Worm (Caenorhabditis elegans) whole organism, young adult: ENCODE results near the gene F47F2.1.

Experiments used
- F39B2.1 ChIP-seq: fragments of 200-800 bp; sonication (Bioruptor generic); IDR thresholded peaks from 2 replicates; pipeline ENCODE4 v1.3.6; 2022; ENCODE audit warnings: missing genetic modification reagents, missing genetic modification characterization, missing compliant biosample characterization
- F55B11.4 ChIP-seq: sonication (generic microtip); optimal IDR thresholded peaks from 2 replicates; lab custom pipeline; 2016; ENCODE audit warnings: missing compliant biosample characterization, missing genetic modification characterization, borderline replicate concordance; ENCODE audit not compliant: insufficient read depth
- K11D2.4 ChIP-seq: fragments of 200-800 bp; sonication (Bioruptor generic); IDR thresholded peaks from 2 replicates; pipeline ENCODE4 v1.3.6; 2022; ENCODE audit warnings: missing genetic modification reagents, missing genetic modification characterization, missing compliant biosample characterization
- Y95B8A.8 ChIP-seq: fragments of 200-800 bp; sonication (Bioruptor generic); IDR thresholded peaks from 2 replicates; pipeline ENCODE4 v1.3.6; 2022; ENCODE audit warnings: missing genetic modification reagents, missing genetic modification characterization, missing compliant biosample characterization
- athp-1 ChIP-seq: sonication (generic microtip); optimal IDR thresholded peaks from 2 replicates; lab custom pipeline; 2017; ENCODE audit warnings: mild to moderate bottlenecking, missing genetic modification characterization, missing compliant biosample characterization
- cebp-1 ChIP-seq, 2 experiments: fragments of 200-800 bp in 1 of 2; sonication (Bioruptor generic) in 1 of 2; sonication (generic microtip) in 1 of 2; IDR thresholded peaks in 1 of 2; optimal IDR thresholded peaks in 1 of 2; 2 replicates each; pipeline versions ENCODE4 v1.3.6 to Lab custom; 2017 to 2022; ENCODE audit warnings: missing compliant biosample characterization in 2 of 2, missing genetic modification characterization in 2 of 2, mild to moderate bottlenecking in 1 of 2, missing genetic modification reagents in 1 of 2, moderate library complexity in 1 of 2
- ceh-58 ChIP-seq: fragments of 200-800 bp; sonication (Bioruptor generic); IDR thresholded peaks from 2 replicates; pipeline ENCODE4 v1.3.6; 2022; ENCODE audit warnings: missing genetic modification characterization, missing compliant biosample characterization
- ceh-79 ChIP-seq: sonication (generic microtip); optimal IDR thresholded peaks from 2 replicates; lab custom pipeline; 2017; ENCODE audit warnings: mild to moderate bottlenecking, missing genetic modification characterization, missing compliant biosample characterization
- dpff-1 ChIP-seq: sonication (generic microtip); optimal IDR thresholded peaks from 2 replicates; lab custom pipeline; 2017; ENCODE audit warnings: mild to moderate bottlenecking, missing genetic modification characterization, missing compliant biosample characterization
- egl-44 ChIP-seq: fragments of 200-800 bp; sonication (Bioruptor generic); IDR thresholded peaks from 2 replicates; pipeline ENCODE4 v1.3.6; 2022; ENCODE audit warnings: missing genetic modification reagents, missing genetic modification characterization, missing compliant biosample characterization
- hmg-1.2 ChIP-seq: fragments of 200-800 bp; sonication (Bioruptor generic); IDR thresholded peaks from 2 replicates; pipeline ENCODE4 v1.3.6; 2022; ENCODE audit warnings: missing genetic modification reagents, missing genetic modification characterization, missing compliant biosample characterization
- hmg-20 ChIP-seq: fragments of 200-800 bp; sonication (Bioruptor generic); IDR thresholded peaks from 2 replicates; pipeline ENCODE4 v1.3.6; 2022; ENCODE audit warnings: missing genetic modification reagents, missing genetic modification characterization, missing compliant biosample characterization
- let-526 ChIP-seq: fragments of 200-800 bp; sonication (Bioruptor generic); IDR thresholded peaks from 2 replicates; pipeline ENCODE4 v1.3.6; 2022; ENCODE audit warnings: missing genetic modification reagents, missing genetic modification characterization, missing compliant biosample characterization
- lin-40 ChIP-seq: sonication (generic microtip); optimal IDR thresholded peaks from 2 replicates; lab custom pipeline; 2016; ENCODE audit warnings: missing genetic modification characterization, mild to moderate bottlenecking, missing compliant biosample characterization, missing genotype, missing genetic modification reagents
- lin-54 ChIP-seq: fragments of 200-800 bp; sonication (Bioruptor generic); optimal IDR thresholded peaks from 2 replicates; lab custom pipeline; 2018; ENCODE audit warnings: mild to moderate bottlenecking, missing genetic modification characterization, missing compliant biosample characterization
- lsy-27 ChIP-seq: sonication (generic microtip); optimal IDR thresholded peaks from 2 replicates; lab custom pipeline; 2017; ENCODE audit warnings: missing genetic modification characterization, mild to moderate bottlenecking, missing compliant biosample characterization, antibody characterized with exemption, missing genotype, borderline replicate concordance; ENCODE audit not compliant: insufficient read depth
- madf-10 ChIP-seq: sonication (generic microtip); optimal IDR thresholded peaks from 2 replicates; lab custom pipeline; 2016; ENCODE audit warnings: mild to moderate bottlenecking, missing genetic modification characterization, missing compliant biosample characterization
- mes-4 ChIP-seq: sonication (generic microtip); optimal IDR thresholded peaks from 2 replicates; lab custom pipeline; 2016; ENCODE audit warnings: missing genotype, missing genetic modification characterization, missing compliant biosample characterization
- mxl-1 ChIP-seq: sonication (generic microtip); optimal IDR thresholded peaks from 2 replicates; lab custom pipeline; 2016; ENCODE audit warnings: missing genetic modification characterization, missing compliant biosample characterization
- nhr-80 ChIP-seq: sonication (generic microtip); optimal IDR thresholded peaks from 2 replicates; lab custom pipeline; 2016; ENCODE audit warnings: missing genetic modification characterization, missing compliant biosample characterization
- nhr-90 ChIP-seq: sonication (generic microtip); optimal IDR thresholded peaks from 2 replicates; lab custom pipeline; 2016; ENCODE audit warnings: missing genotype, mild to moderate bottlenecking, missing genetic modification characterization, missing compliant biosample characterization
- repo-1 ChIP-seq: sonication (generic microtip); optimal IDR thresholded peaks from 2 replicates; lab custom pipeline; 2017; ENCODE audit warnings: mild to moderate bottlenecking, missing genetic modification characterization, missing compliant biosample characterization
- sea-2 ChIP-seq: fragments of 200-800 bp; sonication (Bioruptor generic); IDR thresholded peaks from 2 replicates; pipeline ENCODE4 v1.3.6; 2022; ENCODE audit warnings: missing genetic modification characterization, missing compliant biosample characterization
- snpc-1.3 ChIP-seq: sonication (generic microtip); optimal IDR thresholded peaks from 2 replicates; lab custom pipeline; 2017; ENCODE audit warnings: missing genetic modification characterization, mild to moderate bottlenecking, missing compliant biosample characterization, antibody characterized with exemption, moderate library complexity, missing genotype, missing genetic modification reagents; ENCODE audit not compliant: insufficient read depth
- tbx-9 ChIP-seq: sonication (generic microtip); optimal IDR thresholded peaks from 2 replicates; lab custom pipeline; 2016; ENCODE audit warnings: borderline replicate concordance, missing genetic modification characterization, inconsistent platforms, missing compliant biosample characterization
- zfh-2 ChIP-seq: fragments of 200-800 bp; sonication (Bioruptor generic); conservative IDR thresholded peaks from 2 replicates; pipeline ENCODE4 v1.3.6; 2022; ENCODE audit warnings: missing genetic modification reagents, missing genetic modification characterization, missing compliant biosample characterization
- ztf-28 ChIP-seq: fragments of 200-800 bp; sonication (Bioruptor generic); IDR thresholded peaks from 2 replicates; pipeline ENCODE4 v1.3.6; 2022; ENCODE audit warnings: missing genetic modification reagents, missing genetic modification characterization, missing compliant biosample characterization
- ztf-3 ChIP-seq: fragments of 200-800 bp; sonication (Bioruptor generic); optimal IDR thresholded peaks from 2 replicates; lab custom pipeline; 2018; ENCODE audit warnings: mild to moderate bottlenecking, missing genetic modification characterization, missing compliant biosample characterization

F47F2.1 gene

DNA sequence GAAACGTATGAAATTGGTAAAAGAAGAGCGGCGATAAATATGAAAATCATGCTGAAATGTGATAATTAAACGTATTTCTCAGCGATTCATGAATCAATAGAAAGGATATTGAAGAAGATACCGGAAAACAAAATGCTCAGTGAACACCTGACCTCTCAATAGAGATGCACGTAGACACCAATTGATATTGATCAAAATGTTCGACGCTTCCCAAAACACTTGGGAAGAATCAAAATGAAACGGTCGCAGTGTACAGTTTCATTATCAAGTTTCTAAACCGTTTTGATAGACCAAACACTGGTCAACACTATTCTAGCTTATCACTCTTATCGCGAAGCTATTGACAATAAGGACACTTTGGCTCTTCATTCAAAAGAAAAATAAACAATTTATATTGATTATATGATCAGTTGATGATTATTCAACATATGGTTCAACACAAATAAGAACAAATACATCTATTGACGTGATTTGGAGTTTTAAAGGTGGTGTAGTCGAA, 35.9 kb upstream of the F47F2.1 start, which contains the start of gene ttr-48:
TSS of gene ttr-48 (minus strand) at position 51 of the 499 bp plus-strand sequence.
- TF ChIP-seq F55B11.4 (tag; lab: Kevin White, UChicago) (no peak), cebp-1 (GFP tag; IDR thresholded peaks at IDR 0.05; lab: Robert Waterston, UW) (no peak), cebp-1 (tag; optimal IDR thresholded peaks at IDR 0.05; lab: Kevin White, UChicago) (peak; percentile 2), nhr-90 (tag; lab: Kevin White, UChicago) (no peak), nhr-80 (tag; lab: Kevin White, UChicago) (peak; percentile 76)
- TF ChIP-seq, all 124 proteins: peak for 2

DNA sequence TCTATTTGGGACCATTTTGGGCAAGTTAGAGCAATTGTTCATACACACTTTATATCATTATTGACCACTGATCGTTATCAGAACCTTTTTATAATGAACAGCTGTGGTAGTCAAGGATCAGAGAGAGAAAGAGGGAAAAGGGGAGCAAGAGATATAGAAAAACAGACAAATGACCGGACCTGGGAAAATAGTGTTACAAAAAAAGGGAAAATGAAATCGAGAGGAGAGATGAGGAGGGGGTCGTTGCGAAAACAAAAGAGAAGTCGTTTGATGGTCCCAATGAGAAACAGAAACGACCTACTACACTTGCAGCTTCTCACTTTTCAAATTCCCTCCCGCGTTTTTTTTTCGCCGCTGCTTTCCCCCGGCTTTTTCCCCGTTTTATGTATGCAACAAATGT, 24.4 kb upstream of the F47F2.1 start:
- no peak for TF ChIP-seq cebp-1 (GFP tag; IDR thresholded peaks at IDR 0.05; lab: Robert Waterston, UW)
- TF ChIP-seq cebp-1 (tag; optimal IDR thresholded peaks at IDR 0.05; lab: Kevin White, UChicago), result no peak

DNA sequence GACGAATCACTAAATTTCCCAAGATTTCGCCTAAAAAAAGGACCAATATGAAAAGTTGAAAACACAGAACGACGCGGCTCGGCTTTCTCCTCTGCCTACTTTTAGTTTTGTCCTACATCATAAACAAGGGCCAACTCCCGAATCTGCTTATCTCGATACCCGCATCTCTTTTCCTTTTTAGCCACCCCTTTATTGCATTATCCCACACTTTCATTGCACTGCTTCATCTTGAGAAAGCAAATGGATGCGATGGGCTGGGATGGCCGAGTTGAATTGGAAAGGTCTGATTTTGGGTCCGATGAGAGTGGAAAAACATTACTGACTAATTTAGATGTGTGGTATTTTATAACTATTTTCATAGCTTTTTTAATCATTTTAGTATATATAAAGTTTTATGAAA, 22.6 kb upstream of the F47F2.1 start:
- TF ChIP-seq athp-1 (no peak), F39B2.1 (GFP tag; lab: Robert Waterston, UW) (no peak), Y95B8A.8 (GFP tag; lab: Robert Waterston, UW) (no peak), ceh-79 (tag; lab: Kevin White, UChicago) (no peak), mxl-1 (no peak), snpc-1.3 (tag; lab: Kevin White, UChicago) (no peak), hmg-20 (GFP tag; lab: Robert Waterston, UW) (no peak), repo-1 (tag; lab: Kevin White, UChicago) (no peak), ztf-3 (GFP tag; lab: Kevin White, UChicago) (no peak), nhr-90 (tag; lab: Kevin White, UChicago) (no peak), ceh-58 (GFP tag; lab: Robert Waterston, UW) (no peak), F55B11.4 (tag; lab: Kevin White, UChicago) (no peak), lin-54 (GFP tag; lab: Kevin White, UChicago) (no peak)
- TF ChIP-seq, all 124 proteins: peak for 0

DNA sequence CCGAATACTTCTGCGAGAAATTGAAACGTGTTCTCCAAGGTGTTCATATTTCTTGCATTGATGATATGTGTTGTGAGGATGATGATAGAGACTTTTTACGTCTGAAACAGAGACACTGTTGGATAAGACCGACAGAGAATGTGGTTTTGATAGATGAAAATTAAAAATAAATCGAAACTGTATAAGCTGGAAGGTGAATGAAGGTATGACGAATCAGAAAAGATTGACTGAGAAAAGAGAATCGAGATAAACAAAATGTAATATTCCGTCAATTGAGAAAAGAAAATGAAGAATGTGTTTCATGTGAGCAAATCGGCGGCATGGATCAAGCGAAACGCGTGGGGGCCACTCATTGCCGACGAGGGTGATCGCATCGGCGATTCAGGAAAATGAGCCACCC, 20.6 kb upstream of the F47F2.1 start, which contains the start of gene ceh-18:
TSS of gene ceh-18 (minus strand) at position 101 of the 400 bp plus-strand sequence.
- no peak for TF ChIP-seq snpc-1.3 (tag; lab: Kevin White, UChicago)
- TF ChIP-seq zfh-2 (GFP tag; lab: Robert Waterston, UW), result 0 out of 2 replicates have a peak, but pooled peaks have one; percentile 44

DNA sequence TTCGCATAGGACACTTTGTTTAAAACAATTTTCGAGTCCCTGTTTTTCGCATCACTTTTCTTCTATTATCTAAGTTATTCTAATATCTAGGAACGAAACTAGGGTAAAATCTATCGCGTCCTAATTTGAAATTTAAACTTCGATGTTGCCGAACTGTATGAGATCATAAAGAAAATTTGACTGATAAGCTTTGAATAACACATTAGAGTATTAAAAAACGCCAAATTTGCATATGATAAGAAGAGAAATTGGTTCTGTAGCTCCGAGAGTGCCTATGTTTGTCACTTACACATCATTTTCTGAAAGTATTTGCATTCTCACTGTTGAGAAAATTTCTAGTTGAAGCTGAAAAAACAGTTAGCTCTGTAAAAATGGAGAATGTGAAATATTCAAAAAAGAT, 20.0 kb upstream of the F47F2.1 start:
- TF ChIP-seq egl-44 (GFP tag; lab: Robert Waterston, UW) (no peak), madf-10 (no peak), lsy-27 (tag; lab: Kevin White, UChicago) (no peak), lin-40 (tag; lab: Kevin White, UChicago) (no peak), dpff-1 (tag; lab: Kevin White, UChicago) (no peak), mes-4 (tag; lab: Kevin White, UChicago) (no peak), ztf-3 (GFP tag; lab: Kevin White, UChicago) (no peak), tbx-9 (no peak)

DNA sequence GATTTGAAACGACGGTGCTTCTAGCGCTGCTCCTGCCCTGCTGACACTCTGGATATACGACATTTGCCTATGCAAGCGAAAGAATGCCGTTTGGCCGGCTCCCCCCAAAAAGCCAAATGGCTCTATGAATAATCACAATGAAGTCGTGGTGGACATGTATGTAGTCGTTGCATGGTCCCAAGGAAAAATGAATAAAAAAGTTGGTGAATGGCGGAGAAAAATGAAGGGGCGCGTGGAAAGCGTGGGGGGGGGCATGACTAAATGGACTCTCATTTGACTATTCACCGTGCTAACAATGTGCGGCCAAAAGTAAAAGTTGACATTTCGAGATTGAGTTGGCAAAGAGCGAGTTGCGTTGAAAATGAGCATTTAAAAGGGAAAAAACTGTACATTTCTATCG, 18.9 kb upstream of the F47F2.1 start:
- TF ChIP-seq K11D2.4 (GFP tag; lab: Robert Waterston, UW) (no peak), mes-4 (tag; lab: Kevin White, UChicago) (no peak), ztf-3 (GFP tag; lab: Kevin White, UChicago) (no peak), let-526 (no peak), sea-2 (GFP tag; lab: Robert Waterston, UW) (no peak), ztf-28 (GFP tag; lab: Robert Waterston, UW) (no peak), mxl-1 (no peak), hmg-1.2 (no peak)
